Worm (Caenorhabditis elegans): ENCODE measurements around the gene mtm-9.

- no peak for TF ChIP-seq nhr-237 (tag; optimal IDR thresholded peaks at IDR 0.05)
- TF ChIP-seq efl-1 (optimal IDR thresholded peaks at IDR 0.05), result no peak
- TF ChIP-seq efl-1 (GFP tag; optimal IDR thresholded peaks at IDR 0.05 in 1 of 2), result no peak
- no peak for TF ChIP-seq ces-1 (GFP tag; optimal IDR thresholded peaks at IDR 0.05)
- no peak for TF ChIP-seq ztf-11 (tag; optimal IDR thresholded peaks at IDR 0.05)
- TF ChIP-seq alr-1 (tag; optimal IDR thresholded peaks at IDR 0.05; ENCODE audit: borderline replicate concordance), result no peak
- TF ChIP-seq skn-1 (tag; optimal IDR thresholded peaks at IDR 0.05), result no peak
- TF ChIP-seq ama-1 (optimal IDR thresholded peaks at IDR 0.05), result no peak
Measured at ce11 chrV:3714750-3715149, 28.6 kb upstream of the mtm-9 start.
